Worm (Caenorhabditis elegans): ENCODE measurements around the gene E01G6.1.

ce11 chrX:12225970-12226369 lies 34.7 kb upstream of the E01G6.1 start, which contains the start of gene cest-9.1:
- TF ChIP-seq him-1 (tag; optimal IDR thresholded peaks at IDR 0.05), result no peak
- TF ChIP-seq dao-5 (tag; optimal IDR thresholded peaks at IDR 0.05), result no peak
- no peak for TF ChIP-seq W03F9.2 (tag; optimal IDR thresholded peaks at IDR 0.05)

Data from whole organism, L4/young adult.